Fruit fly (Drosophila melanogaster): ENCODE results near the gene CG17475.

The CG17475 gene

DNA sequence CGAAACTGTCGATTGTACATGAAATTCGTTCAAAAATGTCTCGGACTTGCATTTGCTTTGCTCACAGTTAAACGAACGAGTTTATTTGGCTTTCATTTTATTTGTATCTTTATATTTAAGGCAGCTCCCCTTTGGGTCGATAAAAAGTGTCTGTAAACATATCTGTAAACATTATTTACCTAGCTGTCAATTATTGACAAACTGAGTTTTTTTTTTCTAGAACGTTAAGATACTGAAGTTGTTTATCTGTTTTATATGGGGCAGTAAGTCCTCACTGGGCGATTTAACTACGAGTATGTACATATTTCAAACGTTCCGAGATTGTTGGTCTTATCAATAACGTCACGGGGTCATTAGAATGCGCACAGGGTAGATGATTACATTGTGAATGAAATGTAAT is 14.6 kb downstream of the CG17475 start (continued):
- no peak for TF ChIP-seq Trl (optimal IDR thresholded peaks at IDR 0.05)
- TF ChIP-seq Trl (GFP tag; optimal IDR thresholded peaks at IDR 0.05), result no peak
- TF ChIP-seq CG10209 (GFP tag; optimal IDR thresholded peaks at IDR 0.05), result peak; percentile 19
- TF ChIP-seq bab2 (GFP tag; optimal IDR thresholded peaks at IDR 0.05), result no peak
- peak; percentile 35 for TF ChIP-seq CG10147 (GFP tag; optimal IDR thresholded peaks at IDR 0.05)
- no peak for TF ChIP-seq CG10565 (GFP tag; optimal IDR thresholded peaks at IDR 0.05)
- TF ChIP-seq CG16779 (GFP tag; IDR thresholded peaks at IDR 0.05), result no peak
- TF ChIP-seq D (optimal IDR thresholded peaks at IDR 0.05), result no peak
- peak; percentile 1 for TF ChIP-seq D (GFP tag; optimal IDR thresholded peaks at IDR 0.05)
- TF ChIP-seq CG8290 (GFP tag; optimal IDR thresholded peaks at IDR 0.05), result no peak
- no peak for TF ChIP-seq CG8290 (tag; optimal IDR thresholded peaks at IDR 0.05)
- TF ChIP-seq PHDP (tag; optimal IDR thresholded peaks at IDR 0.05), result peak; percentile 67
- TF ChIP-seq nau (GFP tag; optimal IDR thresholded peaks at IDR 0.05), result peak; percentile 35
- no peak for TF ChIP-seq CG6175 (GFP tag; IDR thresholded peaks at IDR 0.05)
- TF ChIP-seq CG10267 (tag; optimal IDR thresholded peaks at IDR 0.05), result no peak
- no peak for TF ChIP-seq CG34224 (GFP tag; IDR thresholded peaks at IDR 0.05; ENCODE audit: partially characterized antibody)
- TF ChIP-seq pfk (GFP tag; optimal IDR thresholded peaks at IDR 0.05), result peak; percentile 35
- TF ChIP-seq CG8089 (GFP tag; optimal IDR thresholded peaks at IDR 0.05), result no peak
- peak; percentile 69 for TF ChIP-seq CG33557 (GFP tag; optimal IDR thresholded peaks at IDR 0.05)
- TF ChIP-seq gsb-n (tag; optimal IDR thresholded peaks at IDR 0.05), result no peak
- peak; percentile 6 for TF ChIP-seq Kr (GFP tag; optimal IDR thresholded peaks at IDR 0.05)
- TF ChIP-seq CG2116 (GFP tag; optimal IDR thresholded peaks at IDR 0.05), result no peak
- no peak for TF ChIP-seq slp2 (GFP tag; optimal IDR thresholded peaks at IDR 0.05)
- no peak for TF ChIP-seq zfh2 (GFP tag; optimal IDR thresholded peaks at IDR 0.05)
- no peak for TF ChIP-seq CG11093 (GFP tag; IDR thresholded peaks at IDR 0.05)
- TF ChIP-seq az2 (GFP tag; optimal IDR thresholded peaks at IDR 0.05), result no peak
- no peak for TF ChIP-seq Sry-δ (GFP tag; optimal IDR thresholded peaks at IDR 0.05)
- TF ChIP-seq bcd (GFP tag; optimal IDR thresholded peaks at IDR 0.05), result no peak
- no peak for TF ChIP-seq unc-4 (GFP tag; IDR thresholded peaks at IDR 0.05; ENCODE audit: partially characterized antibody)
- TF ChIP-seq ash1 (GFP tag; optimal IDR thresholded peaks at IDR 0.05), result no peak
- peak; percentile 9 for TF ChIP-seq CG18011 (GFP tag; optimal IDR thresholded peaks at IDR 0.05)
- TF ChIP-seq Ets97D (GFP tag; optimal IDR thresholded peaks at IDR 0.05), result no peak
- no peak for TF ChIP-seq phol (tag; optimal IDR thresholded peaks at IDR 0.05)
- no peak for TF ChIP-seq dan (GFP tag; IDR thresholded peaks at IDR 0.05)
- no peak for TF ChIP-seq al (GFP tag; IDR thresholded peaks at IDR 0.05)
- TF ChIP-seq CG14860 (GFP tag; IDR thresholded peaks at IDR 0.05; ENCODE audit: partially characterized antibody), result no peak
- TF ChIP-seq fd3F (GFP tag; optimal IDR thresholded peaks at IDR 0.05), result no peak
- TF ChIP-seq CG12155 (GFP tag; optimal IDR thresholded peaks at IDR 0.05), result no peak
- TF ChIP-seq CG5953 (GFP tag; IDR thresholded peaks at IDR 0.05), result no peak
- no peak for TF ChIP-seq CG15269 (tag; optimal IDR thresholded peaks at IDR 0.05)
- TF ChIP-seq sug (tag; optimal IDR thresholded peaks at IDR 0.05), result peak; percentile 48
- TF ChIP-seq Optix (GFP tag; IDR thresholded peaks at IDR 0.05), result no peak
- peak; percentile 17 for TF ChIP-seq CG15514 (GFP tag; optimal IDR thresholded peaks at IDR 0.05)
- no peak for TF ChIP-seq CG17359 (tag; optimal IDR thresholded peaks at IDR 0.05)
- no peak for TF ChIP-seq CG10321 (GFP tag; IDR thresholded peaks at IDR 0.05)
- no peak for TF ChIP-seq gsb (GFP tag; IDR thresholded peaks at IDR 0.05)
- TF ChIP-seq sob (GFP tag; IDR thresholded peaks at IDR 0.05), result no peak
- TF ChIP-seq CG1647 (GFP tag; optimal IDR thresholded peaks at IDR 0.05), result no peak
- TF ChIP-seq fd96Cb (tag; optimal IDR thresholded peaks at IDR 0.05), result no peak
- no peak for TF ChIP-seq NC2β (GFP tag; optimal IDR thresholded peaks at IDR 0.05)
- peak; percentile 20 for TF ChIP-seq CG1233 (GFP tag; optimal IDR thresholded peaks at IDR 0.05)
- TF ChIP-seq Sin3A (optimal IDR thresholded peaks at IDR 0.05), result no peak
- TF ChIP-seq H15 (GFP tag; IDR thresholded peaks at IDR 0.05), result no peak
